Fruit fly (Drosophila melanogaster): Measurements from ENCODE around the gene skd.
A peak's percentile ranks its signal among the peaks of the same experiment; 100 is the strongest.

skd gene

dm6 chr3L:21043435-21043834 lies 16.2 kb upstream of the skd start:
- no peak for TF ChIP-seq D19B (GFP tag; optimal IDR thresholded peaks at IDR 0.05)
- TF ChIP-seq sr (GFP tag; IDR thresholded peaks at IDR 0.05): peak; percentile 16; the same call in 1 of the 3 replicates
- no peak for TF ChIP-seq CG6854 (GFP tag; optimal IDR thresholded peaks at IDR 0.05)
- TF ChIP-seq Six4 (GFP tag; optimal IDR thresholded peaks at IDR 0.05): no peak
- no peak for TF ChIP-seq dm (GFP tag; optimal IDR thresholded peaks at IDR 0.05)
- TF ChIP-seq CG7963 (GFP tag; IDR thresholded peaks at IDR 0.05; ENCODE audit: partially characterized antibody): 0 out of 3 replicates have a peak, but pooled peaks have one; percentile 19
- TF ChIP-seq CG6175 (GFP tag; IDR thresholded peaks at IDR 0.05): no peak
- no peak for TF ChIP-seq trh (GFP tag; optimal IDR thresholded peaks at IDR 0.05)
- no peak for TF ChIP-seq CG12071 (GFP tag; optimal IDR thresholded peaks at IDR 0.05)
- no peak for TF ChIP-seq Taf1 (GFP tag; IDR thresholded peaks at IDR 0.05)
- TF ChIP-seq crol (GFP tag; IDR thresholded peaks at IDR 0.05): peak; percentile 81
- TF ChIP-seq CG18011 (GFP tag; optimal IDR thresholded peaks at IDR 0.05): no peak
- TF ChIP-seq CG11696 (GFP tag; IDR thresholded peaks at IDR 0.05): 0 out of 2 replicates have a peak, but pooled peaks have one; percentile 15
- TF ChIP-seq salm (tag; optimal IDR thresholded peaks at IDR 0.05): no peak
- peak; percentile 63 for TF ChIP-seq cg (GFP tag; optimal IDR thresholded peaks at IDR 0.05)
- TF ChIP-seq Sin3A (optimal IDR thresholded peaks at IDR 0.05): no peak
- TF ChIP-seq gem (tag; optimal IDR thresholded peaks at IDR 0.05): no peak
- no peak for TF ChIP-seq Opbp (GFP tag; IDR thresholded peaks at IDR 0.05; ENCODE audit: partially characterized antibody)
- TF ChIP-seq CG12769 (tag; optimal IDR thresholded peaks at IDR 0.05): peak; percentile 40
- TF ChIP-seq btn (GFP tag; optimal IDR thresholded peaks at IDR 0.05): no peak
- TF ChIP-seq CG6272 (GFP tag; IDR thresholded peaks at IDR 0.05): no peak
- no peak for TF ChIP-seq GATAe (GFP tag; conservative IDR thresholded peaks at IDR 0.05)
- TF ChIP-seq CG10147 (GFP tag; optimal IDR thresholded peaks at IDR 0.05): no peak
- no peak for TF ChIP-seq tin (GFP tag; optimal IDR thresholded peaks at IDR 0.05)
- TF ChIP-seq tup (GFP tag; optimal IDR thresholded peaks at IDR 0.05): no peak
- no peak for TF ChIP-seq odd (GFP tag; optimal IDR thresholded peaks at IDR 0.05)
- TF ChIP-seq nerfin-1 (tag; optimal IDR thresholded peaks at IDR 0.05): peak; percentile 7
- TF ChIP-seq CG13296 (GFP tag; optimal IDR thresholded peaks at IDR 0.05): no peak
- TF ChIP-seq Trl (optimal IDR thresholded peaks at IDR 0.05): peak; percentile 15 to 17
- no peak for TF ChIP-seq Trl (GFP tag; optimal IDR thresholded peaks at IDR 0.05)
- peak; percentile 41 for TF ChIP-seq sd (tag; optimal IDR thresholded peaks at IDR 0.05)

DNA sequence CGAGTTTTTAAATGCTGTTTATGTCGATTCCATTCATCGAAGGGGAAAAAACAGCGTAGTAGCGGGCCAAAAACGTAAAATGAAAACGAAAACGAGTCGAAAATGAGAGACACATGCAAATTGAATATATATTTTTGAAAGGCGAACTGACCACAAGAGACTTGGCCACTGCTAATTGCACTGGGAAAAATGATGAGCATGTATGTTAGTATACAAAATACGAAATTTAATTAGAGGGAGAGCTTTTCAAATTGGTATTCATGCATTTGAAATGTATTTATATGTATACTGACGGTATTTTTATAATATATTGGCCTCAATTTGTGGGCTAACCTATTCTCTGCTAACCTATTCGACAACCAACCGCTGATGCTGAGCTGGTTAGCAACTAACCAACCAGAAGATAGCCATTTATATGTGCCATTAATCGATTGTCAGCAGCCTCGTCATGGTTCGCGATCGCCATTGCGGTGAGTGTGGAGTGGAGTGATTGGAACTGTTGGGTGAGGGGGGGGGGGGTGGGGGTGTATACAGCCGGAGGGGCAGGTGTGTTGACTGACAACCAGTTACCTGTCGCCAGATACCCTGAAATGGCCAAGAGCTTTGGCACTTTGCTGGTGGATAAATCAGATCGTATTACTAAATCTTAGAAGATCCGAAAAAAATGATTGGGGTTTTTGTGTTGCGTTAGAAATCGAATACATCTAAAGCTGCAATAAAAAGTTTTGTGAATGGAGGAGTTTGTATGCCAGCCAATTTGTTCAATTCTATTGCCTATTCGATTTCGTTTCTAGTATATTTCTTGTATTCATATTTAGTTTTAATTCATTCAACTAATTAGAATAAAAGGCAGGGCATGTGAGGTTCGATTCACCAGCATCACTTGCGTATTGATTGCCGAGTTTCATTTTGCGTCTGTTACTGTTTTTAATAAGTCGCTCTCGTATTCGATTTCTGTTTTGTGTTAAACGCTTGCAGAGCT lies 15.0 kb upstream of the skd start:
- TF ChIP-seq Sry-β (GFP tag; optimal IDR thresholded peaks at IDR 0.05): no peak
- no peak for TF ChIP-seq zfh1 (GFP tag; IDR thresholded peaks at IDR 0.05)
- no peak for TF ChIP-seq Dad (GFP tag; optimal IDR thresholded peaks at IDR 0.05)
- no peak for TF ChIP-seq vnd (GFP tag; IDR thresholded peaks at IDR 0.05; ENCODE audit: partially characterized antibody)
- TF ChIP-seq rib (GFP tag; IDR thresholded peaks at IDR 0.05): no peak
- no peak for TF ChIP-seq ems (GFP tag; optimal IDR thresholded peaks at IDR 0.05)
- no peak for TF ChIP-seq CG8089 (GFP tag; optimal IDR thresholded peaks at IDR 0.05)
- TF ChIP-seq ssp (GFP tag; IDR thresholded peaks at IDR 0.05): no peak
- TF ChIP-seq nau (GFP tag; optimal IDR thresholded peaks at IDR 0.05): no peak
- no peak for TF ChIP-seq CG15514 (GFP tag; optimal IDR thresholded peaks at IDR 0.05)
- TF ChIP-seq Dip3 (GFP tag; optimal IDR thresholded peaks at IDR 0.05): peak; percentile 15
- peak; percentile 12 for TF ChIP-seq CG3281 (GFP tag; optimal IDR thresholded peaks at IDR 0.05)
- no peak for TF ChIP-seq CG15696 (tag; optimal IDR thresholded peaks at IDR 0.05)
- no peak for TF ChIP-seq Atf3 (GFP tag; optimal IDR thresholded peaks at IDR 0.05)
- no peak for TF ChIP-seq ap (GFP tag; IDR thresholded peaks at IDR 0.05)
- no peak for TF ChIP-seq CG12299 (tag; optimal IDR thresholded peaks at IDR 0.05)
- TF ChIP-seq CG12391 (tag; optimal IDR thresholded peaks at IDR 0.05): peak; percentile 8
- TF ChIP-seq tx (GFP tag; optimal IDR thresholded peaks at IDR 0.05): no peak
- peak; percentile 50 for TF ChIP-seq slbo (GFP tag; IDR thresholded peaks at IDR 0.05)
- no peak for TF ChIP-seq kah (GFP tag; optimal IDR thresholded peaks at IDR 0.05)
